Fruit fly (Drosophila melanogaster): ENCODE measurements around the gene CG32668.

DNA sequence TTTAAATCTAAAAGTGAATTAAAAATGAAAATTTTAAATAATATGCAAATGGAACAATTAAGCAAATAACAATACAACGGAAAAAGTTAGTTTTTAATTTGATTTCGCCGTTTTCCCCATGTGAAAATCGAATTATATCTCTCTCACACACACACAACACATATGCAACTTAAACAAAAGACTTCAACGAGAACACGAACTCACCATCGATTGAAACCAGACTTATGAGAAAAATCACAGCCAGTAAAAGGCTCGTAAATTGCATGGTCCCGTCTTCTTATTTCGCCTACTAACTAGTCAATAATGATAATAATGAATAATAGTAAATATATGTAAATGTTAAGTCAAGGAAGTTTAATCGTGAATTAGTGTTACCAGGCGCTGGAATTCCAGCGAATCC lies 6.1 kb downstream of the CG32668 start:
- TF ChIP-seq Myc (optimal IDR thresholded peaks at IDR 0.05) (no peak), psq (optimal IDR thresholded peaks at IDR 0.05) (no peak)

All from Kc167 (cell line).